Worm (Caenorhabditis elegans) whole organism, young adult: ENCODE results near the gene B0507.7.

Source experiments
- ama-1 ChIP-seq, 3 experiments: fragments of 150-350 bp in 1 of 3; sonication (generic microtip) in 2 of 3; optimal IDR thresholded peaks; 2 replicates each; lab custom pipeline; 2014 to 2018; ENCODE audit warnings: missing biosample characterization in 2 of 3, missing genetic modification characterization in 2 of 3, missing genetic modification reagents in 2 of 3
- cebp-1 ChIP-seq, 2 experiments: fragments of 200-800 bp in 1 of 2; sonication (Bioruptor generic) in 1 of 2; sonication (generic microtip) in 1 of 2; IDR thresholded peaks in 1 of 2; optimal IDR thresholded peaks in 1 of 2; 2 replicates each; pipeline versions ENCODE4 v1.3.6 to Lab custom; 2017 to 2022; ENCODE audit warnings: missing compliant biosample characterization in 2 of 2, missing genetic modification characterization in 2 of 2, mild to moderate bottlenecking in 1 of 2, missing genetic modification reagents in 1 of 2, moderate library complexity in 1 of 2
- hlh-26 ChIP-seq: fragments of 200-800 bp; sonication (Bioruptor generic); conservative IDR thresholded peaks from 2 replicates; pipeline ENCODE4 v1.3.6; 2022; ENCODE audit warnings: missing genetic modification reagents, missing genetic modification characterization, missing compliant biosample characterization
- ztf-6 ChIP-seq: fragments of 200-800 bp; sonication (Bioruptor generic); IDR thresholded peaks from 2 replicates; pipeline ENCODE4 v1.3.6; 2022; ENCODE audit warnings: missing genetic modification reagents, missing genetic modification characterization, missing compliant biosample characterization

ce11 chrV:8727077-8727476 lies 31.4 kb downstream of the B0507.7 start, which contains the start of gene ZC196.9:
- TF ChIP-seq ama-1 (optimal IDR thresholded peaks at IDR 0.05; lab: Kevin White, UChicago) (no peak), ama-1 (GFP tag; optimal IDR thresholded peaks at IDR 0.05; lab: Kevin White, UChicago) (no peak), cebp-1 (GFP tag; IDR thresholded peaks at IDR 0.05; lab: Robert Waterston, UW) (no peak), cebp-1 (tag; optimal IDR thresholded peaks at IDR 0.05; lab: Kevin White, UChicago) (no peak), hlh-26 (GFP tag; lab: Robert Waterston, UW) (no peak), ztf-6 (GFP tag; lab: Robert Waterston, UW) (no peak)
